In genomic region chrV:12343419-12343969, ce11 we compare ENCODE assay signal across 3 worm cellular contexts.
TF ChIP-seq lines count a peak whose summit lies in the region.

tomm-20 (minus strand) TSS chrV:12343469.

TF ChIP-seq in whole organism, L1 larva, 84 proteins besides CTCF, POLR2A, EP300 and RAD21 (continued from another document and continues in another):
- TF ChIP-seq ceh-8 (GFP tag; optimal IDR thresholded peaks at IDR 0.05; lab: Kevin White, UChicago) (peak; percentile 83), nhr-28 (tag; optimal IDR thresholded peaks at IDR 0.05; lab: Kevin White, UChicago) (no peak), fkh-8 (tag; optimal IDR thresholded peaks at IDR 0.05; lab: Kevin White, UChicago) (peak; percentile 86), skn-1 (tag; optimal IDR thresholded peaks at IDR 0.05; lab: Kevin White, UChicago) (peak; percentile 90), dpl-1 (GFP tag; optimal IDR thresholded peaks at IDR 0.05; lab: Kevin White, UChicago) (peak; percentile 98 to 99 (median 99)), zip-4 (GFP tag; optimal IDR thresholded peaks at IDR 0.05; lab: Kevin White, UChicago) (peak; percentile 83), nhr-77 (tag; optimal IDR thresholded peaks at IDR 0.05; lab: Kevin White, UChicago) (peak; percentile 84), efl-3 (GFP tag; optimal IDR thresholded peaks at IDR 0.05; lab: Kevin White, UChicago) (peak; percentile 44), elt-3 (tag; optimal IDR thresholded peaks at IDR 0.05; lab: Kevin White, UChicago) (peak in 3 of 6 experiments; percentile 74 to 94 (median 94)), ceh-82 (tag; optimal IDR thresholded peaks at IDR 0.05; lab: Kevin White, UChicago) (peak; percentile 93 to 96 (median 94)), fos-1 (tag; optimal IDR thresholded peaks at IDR 0.05; lab: Kevin White, UChicago) (peak; percentile 88), jun-1 (tag; optimal IDR thresholded peaks at IDR 0.05; lab: Kevin White, UChicago) (peak; percentile 85), lin-13 (GFP tag; optimal IDR thresholded peaks at IDR 0.05; lab: Kevin White, UChicago) (peak; percentile 92), grh-1 (GFP tag; IDR thresholded peaks at IDR 0.05; lab: Robert Waterston, UW) (peak; percentile 93), unc-30 (tag; optimal IDR thresholded peaks at IDR 0.05; lab: Kevin White, UChicago) (no peak), ceh-90 (tag; optimal IDR thresholded peaks at IDR 0.05; lab: Kevin White, UChicago) (peak; percentile 40), nhr-47 (tag; optimal IDR thresholded peaks at IDR 0.05; lab: Kevin White, UChicago) (peak; percentile 97), nhr-11 (tag; optimal IDR thresholded peaks at IDR 0.05; lab: Kevin White, UChicago) (peak; percentile 88), pax-3 (tag; optimal IDR thresholded peaks at IDR 0.05; lab: Kevin White, UChicago) (peak; percentile 95), nhr-19 (GFP tag; conservative IDR thresholded peaks at IDR 0.05; lab: Robert Waterston, UW) (peak; percentile 96), egl-13 (tag; optimal IDR thresholded peaks at IDR 0.05; lab: Kevin White, UChicago) (peak; percentile 91), nhr-76 (tag; optimal IDR thresholded peaks at IDR 0.05; lab: Kevin White, UChicago) (no peak), nhr-12 (tag; optimal IDR thresholded peaks at IDR 0.05; lab: Kevin White, UChicago) (no peak), Y116A8C.19 (tag; optimal IDR thresholded peaks at IDR 0.05; lab: Kevin White, UChicago; ENCODE audit: borderline replicate concordance) (no peak), ztf-4 (tag; optimal IDR thresholded peaks at IDR 0.05; lab: Kevin White, UChicago) (peak; percentile 87), rnt-1 (tag; optimal IDR thresholded peaks at IDR 0.05; lab: Kevin White, UChicago) (peak; percentile 96), fkh-4 (tag; optimal IDR thresholded peaks at IDR 0.05; lab: Kevin White, UChicago; ENCODE audit: borderline replicate concordance) (peak; percentile 65), hpl-2 (GFP tag; optimal IDR thresholded peaks at IDR 0.05; lab: Kevin White, UChicago) (peak; percentile 69), sup-37 (GFP tag; optimal IDR thresholded peaks at IDR 0.05; lab: Kevin White, UChicago) (peak; percentile 78), mab-9 (GFP tag; IDR thresholded peaks at IDR 0.05; lab: Robert Waterston, UW) (peak; percentile 89), mef-2 (tag; optimal IDR thresholded peaks at IDR 0.05; lab: Kevin White, UChicago) (peak; percentile 59), C04F5.9 (tag; optimal IDR thresholded peaks at IDR 0.05; lab: Kevin White, UChicago) (peak; percentile 62), unc-62 (GFP tag; optimal IDR thresholded peaks at IDR 0.05; lab: Kevin White, UChicago) (no peak), hlh-17 (GFP tag; optimal IDR thresholded peaks at IDR 0.05; lab: Kevin White, UChicago; ENCODE audit: borderline replicate concordance) (no peak), pag-3 (tag; optimal IDR thresholded peaks at IDR 0.05; lab: Kevin White, UChicago; ENCODE audit: borderline replicate concordance, insufficient read depth) (peak; percentile 52), lin-15B (tag; optimal IDR thresholded peaks at IDR 0.05; lab: Kevin White, UChicago) (peak; percentile 84), fkh-10 (GFP tag; optimal IDR thresholded peaks at IDR 0.05; lab: Kevin White, UChicago) (peak; percentile 39), lin-39 (tag; optimal IDR thresholded peaks at IDR 0.05; lab: Kevin White, UChicago) (peak; percentile 95), efl-1 (optimal IDR thresholded peaks at IDR 0.05; lab: Kevin White, UChicago) (peak; percentile 98 to 99), efl-1 (GFP tag; optimal IDR thresholded peaks at IDR 0.05 in 1 of 2; lab: Kevin White, UChicago) (peak; percentile 98 to 100), unc-130 (tag; optimal IDR thresholded peaks at IDR 0.05; lab: Kevin White, UChicago) (peak; percentile 93), lsy-2 (tag; optimal IDR thresholded peaks at IDR 0.05; lab: Kevin White, UChicago) (peak; percentile 96 to 97)

TF ChIP-seq in whole organism, L3 larva, 47 proteins besides CTCF, POLR2A, EP300 and RAD21 (continued from another document):
- TF ChIP-seq R02D3.7 (tag; optimal IDR thresholded peaks at IDR 0.05; lab: Kevin White, UChicago) (peak; percentile 87), jun-1 (tag; optimal IDR thresholded peaks at IDR 0.05; lab: Kevin White, UChicago) (peak; percentile 73), ztf-11 (tag; optimal IDR thresholded peaks at IDR 0.05; lab: Kevin White, UChicago) (no peak), nhr-77 (tag; optimal IDR thresholded peaks at IDR 0.05; lab: Kevin White, UChicago) (peak; percentile 70), fos-1 (tag; optimal IDR thresholded peaks at IDR 0.05; lab: Kevin White, UChicago) (no peak), fkh-10 (GFP tag; optimal IDR thresholded peaks at IDR 0.05; lab: Kevin White, UChicago) (peak; percentile 66), ama-1 (optimal IDR thresholded peaks at IDR 0.05; lab: Kevin White, UChicago) (peak; percentile 67), elt-2 (tag; optimal IDR thresholded peaks at IDR 0.05; lab: Kevin White, UChicago) (peak; percentile 69), ZK546.5 (tag; optimal IDR thresholded peaks at IDR 0.05; lab: Kevin White, UChicago) (peak; percentile 32), unc-39 (tag; optimal IDR thresholded peaks at IDR 0.05; lab: Kevin White, UChicago) (peak; percentile 19), egl-5 (tag; optimal IDR thresholded peaks at IDR 0.05; lab: Kevin White, UChicago) (peak; percentile 83), nhr-76 (tag; optimal IDR thresholded peaks at IDR 0.05; lab: Kevin White, UChicago) (no peak), aly-2 (tag; optimal IDR thresholded peaks at IDR 0.05; lab: Kevin White, UChicago) (peak; percentile 57), eor-1 (tag; optimal IDR thresholded peaks at IDR 0.05; lab: Kevin White, UChicago) (no peak), nhr-23 (tag; optimal IDR thresholded peaks at IDR 0.05; lab: Kevin White, UChicago) (peak; percentile 97), nhr-28 (tag; optimal IDR thresholded peaks at IDR 0.05; lab: Kevin White, UChicago) (peak; percentile 58), nhr-12 (tag; optimal IDR thresholded peaks at IDR 0.05; lab: Kevin White, UChicago) (no peak), pha-4 (tag; optimal IDR thresholded peaks at IDR 0.05; lab: Kevin White, UChicago) (peak; percentile 95), ceh-82 (tag; optimal IDR thresholded peaks at IDR 0.05; lab: Kevin White, UChicago) (peak; percentile 64), fkh-2 (tag; optimal IDR thresholded peaks at IDR 0.05; lab: Kevin White, UChicago) (no peak), mdl-1 (tag; optimal IDR thresholded peaks at IDR 0.05; lab: Kevin White, UChicago) (no peak), nhr-11 (tag; optimal IDR thresholded peaks at IDR 0.05; lab: Kevin White, UChicago) (peak; percentile 53), hmg-11 (tag; optimal IDR thresholded peaks at IDR 0.05; lab: Kevin White, UChicago) (peak; percentile 70), nhr-237 (tag; optimal IDR thresholded peaks at IDR 0.05; lab: Kevin White, UChicago) (no peak), unc-62 (GFP tag; optimal IDR thresholded peaks at IDR 0.05; lab: Kevin White, UChicago) (no peak), nhr-67 (tag; optimal IDR thresholded peaks at IDR 0.05; lab: Kevin White, UChicago) (no peak), zag-1 (tag; optimal IDR thresholded peaks at IDR 0.05; lab: Kevin White, UChicago) (no peak), nhr-25 (tag; optimal IDR thresholded peaks at IDR 0.05; lab: Kevin White, UChicago) (peak; percentile 87)
TF ChIP-seq in whole organism, L3 larva: peak in this region for 30.

TF ChIP-seq in whole organism, young adult, 124 proteins besides CTCF, POLR2A, EP300 and RAD21 (continued from another document and continues in another):
- TF ChIP-seq pha-4 (tag; optimal IDR thresholded peaks at IDR 0.05; lab: Kevin White, UChicago) (peak; percentile 37), ceh-100 (GFP tag; IDR thresholded peaks at IDR 0.05; lab: Robert Waterston, UW) (peak; percentile 81), Y53F4B.3 (GFP tag; IDR thresholded peaks at IDR 0.05; lab: Robert Waterston, UW) (no peak), lag-1 (GFP tag; IDR thresholded peaks at IDR 0.05; lab: Robert Waterston, UW) (no peak), ztf-18 (tag; optimal IDR thresholded peaks at IDR 0.05; lab: Kevin White, UChicago) (peak; percentile 99), F57C9.4 (tag; optimal IDR thresholded peaks at IDR 0.05; lab: Kevin White, UChicago) (no peak), C06A6.2 (GFP tag; conservative IDR thresholded peaks at IDR 0.05; lab: Robert Waterston, UW) (peak; percentile 73), nhr-80 (tag; optimal IDR thresholded peaks at IDR 0.05; lab: Kevin White, UChicago) (peak; percentile 58), dpff-1 (tag; optimal IDR thresholded peaks at IDR 0.05; lab: Kevin White, UChicago) (no peak), bed-1 (GFP tag; IDR thresholded peaks at IDR 0.05; lab: Robert Waterston, UW) (no peak), tlf-1 (GFP tag; optimal IDR thresholded peaks at IDR 0.05; lab: Kevin White, UChicago) (peak; percentile 86), cebp-1 (GFP tag; IDR thresholded peaks at IDR 0.05; lab: Robert Waterston, UW) (no peak), cebp-1 (tag; optimal IDR thresholded peaks at IDR 0.05; lab: Kevin White, UChicago) (peak; percentile 85), B0261.1 (tag; optimal IDR thresholded peaks at IDR 0.05; lab: Kevin White, UChicago) (peak; percentile 31), F39B2.1 (GFP tag; IDR thresholded peaks at IDR 0.05; lab: Robert Waterston, UW) (no peak), ets-4 (GFP tag; optimal IDR thresholded peaks at IDR 0.05; lab: Kevin White, UChicago) (no peak), aptf-3 (GFP tag; IDR thresholded peaks at IDR 0.05; lab: Robert Waterston, UW) (no peak), snpc-3.4 (tag; optimal IDR thresholded peaks at IDR 0.05; lab: Kevin White, UChicago) (peak; percentile 80), snpc-4 (GFP tag; optimal IDR thresholded peaks at IDR 0.05; lab: Kevin White, UChicago) (peak; percentile 47), snpc-4 (tag; optimal IDR thresholded peaks at IDR 0.05; lab: Kevin White, UChicago) (peak; percentile 77 to 85 (median 78)), ztf-22 (GFP tag; optimal IDR thresholded peaks at IDR 0.05; lab: Kevin White, UChicago) (no peak), ztf-6 (GFP tag; IDR thresholded peaks at IDR 0.05; lab: Robert Waterston, UW) (0 out of 2 replicates have a peak, but pooled peaks have one; percentile 19), nfyb-1 (GFP tag; IDR thresholded peaks at IDR 0.05; lab: Robert Waterston, UW) (peak; percentile 94), madf-3 (GFP tag; IDR thresholded peaks at IDR 0.05; lab: Robert Waterston, UW) (peak; percentile 87), ccch-3 (GFP tag; optimal IDR thresholded peaks at IDR 0.05; lab: Kevin White, UChicago) (no peak), lsy-27 (tag; optimal IDR thresholded peaks at IDR 0.05; lab: Kevin White, UChicago; ENCODE audit: borderline replicate concordance, insufficient read depth) (no peak), rpc-1 (optimal IDR thresholded peaks at IDR 0.05; lab: Kevin White, UChicago) (no peak), rpc-1 (tag; optimal IDR thresholded peaks at IDR 0.05; lab: Kevin White, UChicago) (no peak), ceh-27 (GFP tag; optimal IDR thresholded peaks at IDR 0.05; lab: Kevin White, UChicago) (peak; percentile 71), Y53G8AR.9 (GFP tag; conservative IDR thresholded peaks at IDR 0.05; lab: Robert Waterston, UW) (peak; percentile 94), ama-1 (optimal IDR thresholded peaks at IDR 0.05; lab: Kevin White, UChicago) (no peak), ama-1 (GFP tag; optimal IDR thresholded peaks at IDR 0.05; lab: Kevin White, UChicago) (no peak), ZK185.1 (tag; optimal IDR thresholded peaks at IDR 0.05; lab: Kevin White, UChicago; ENCODE audit: poor library complexity, severe bottlenecking) (peak; percentile 92), hmg-20 (GFP tag; IDR thresholded peaks at IDR 0.05; lab: Robert Waterston, UW) (peak; percentile 77; the same call in 1 of the 2 replicates), attf-6 (GFP tag; IDR thresholded peaks at IDR 0.05; lab: Robert Waterston, UW) (no peak), ztf-3 (GFP tag; optimal IDR thresholded peaks at IDR 0.05; lab: Kevin White, UChicago) (no peak), unc-130 (GFP tag; optimal IDR thresholded peaks at IDR 0.05; lab: Kevin White, UChicago) (peak; percentile 69), F33H1.4 (GFP tag; IDR thresholded peaks at IDR 0.05; lab: Robert Waterston, UW) (peak; percentile 73), egl-44 (GFP tag; IDR thresholded peaks at IDR 0.05; lab: Robert Waterston, UW) (no peak), B0019.2 (GFP tag; conservative IDR thresholded peaks at IDR 0.05; lab: Robert Waterston, UW) (0 out of 2 replicates have a peak, but pooled peaks have one; percentile 37), lin-40 (tag; optimal IDR thresholded peaks at IDR 0.05; lab: Kevin White, UChicago) (peak; percentile 93), sptf-2 (GFP tag; optimal IDR thresholded peaks at IDR 0.05; lab: Kevin White, UChicago) (no peak), madf-8 (GFP tag; conservative IDR thresholded peaks at IDR 0.05; lab: Robert Waterston, UW) (peak; percentile 65), chd-7 (tag; optimal IDR thresholded peaks at IDR 0.05; lab: Kevin White, UChicago) (no peak), ceh-58 (GFP tag; IDR thresholded peaks at IDR 0.05; lab: Robert Waterston, UW) (no peak), K12H6.12 (tag; optimal IDR thresholded peaks at IDR 0.05; lab: Kevin White, UChicago) (peak; percentile 39), somi-1 (GFP tag; optimal IDR thresholded peaks at IDR 0.05; lab: Kevin White, UChicago) (peak; percentile 47), snpc-1.3 (tag; optimal IDR thresholded peaks at IDR 0.05; lab: Kevin White, UChicago; ENCODE audit: insufficient read depth) (peak; percentile 38), mxl-1 (tag; optimal IDR thresholded peaks at IDR 0.05; lab: Kevin White, UChicago) (no peak), ekl-4 (GFP tag; IDR thresholded peaks at IDR 0.05; lab: Robert Waterston, UW) (peak; percentile 94), ztf-25 (GFP tag; IDR thresholded peaks at IDR 0.05; lab: Robert Waterston, UW) (no peak), let-526 (GFP tag; IDR thresholded peaks at IDR 0.05; lab: Robert Waterston, UW) (no peak), attf-3 (GFP tag; conservative IDR thresholded peaks at IDR 0.05; lab: Robert Waterston, UW) (peak; percentile 87), F52B5.7 (tag; optimal IDR thresholded peaks at IDR 0.05; lab: Kevin White, UChicago) (no peak), Y67H2A.10 (GFP tag; conservative IDR thresholded peaks at IDR 0.05; lab: Robert Waterston, UW) (no peak), Y95B8A.8 (GFP tag; IDR thresholded peaks at IDR 0.05; lab: Robert Waterston, UW) (no peak), F49E8.2 (tag; optimal IDR thresholded peaks at IDR 0.05; lab: Kevin White, UChicago; ENCODE audit: insufficient read depth) (peak; percentile 56), nhr-120 (GFP tag; IDR thresholded peaks at IDR 0.05; lab: Robert Waterston, UW) (no peak), nfya-1 (tag; optimal IDR thresholded peaks at IDR 0.05; lab: Kevin White, UChicago; ENCODE audit: borderline replicate concordance, insufficient read depth) (no peak), Y56A3A.18 (GFP tag; IDR thresholded peaks at IDR 0.05; lab: Robert Waterston, UW) (peak; percentile 84), tbp1 (GFP tag; optimal IDR thresholded peaks at IDR 0.05; lab: Kevin White, UChicago) (peak; percentile 71), zfh-2 (GFP tag; conservative IDR thresholded peaks at IDR 0.05; lab: Robert Waterston, UW) (no peak), aptf-2 (GFP tag; conservative IDR thresholded peaks at IDR 0.05; lab: Robert Waterston, UW) (no peak), rec-8 (tag; optimal IDR thresholded peaks at IDR 0.05; lab: Kevin White, UChicago) (no peak), repo-1 (tag; optimal IDR thresholded peaks at IDR 0.05; lab: Kevin White, UChicago) (peak; percentile 83), unc-62 (GFP tag; optimal IDR thresholded peaks at IDR 0.05; lab: Kevin White, UChicago) (no peak), F22D6.2 (tag; optimal IDR thresholded peaks at IDR 0.05; lab: Kevin White, UChicago) (peak; percentile 65), F57A8.1 (GFP tag; optimal IDR thresholded peaks at IDR 0.05; lab: Kevin White, UChicago) (no peak), dpl-1 (GFP tag; optimal IDR thresholded peaks at IDR 0.05; lab: Kevin White, UChicago) (peak; percentile 98), F23B12.7 (tag; optimal IDR thresholded peaks at IDR 0.05; lab: Kevin White, UChicago; ENCODE audit: insufficient read depth) (peak; percentile 83), madf-6 (GFP tag; IDR thresholded peaks at IDR 0.05; lab: Robert Waterston, UW) (peak; percentile 86)
